Worm (Caenorhabditis elegans) whole organism, L2 larva: Measurements from ENCODE around the gene fipr-4.

Experiments used
- ama-1 ChIP-seq: fragments of 150-350 bp; optimal IDR thresholded peaks from 2 replicates; lab custom pipeline; 2018; ENCODE audit warnings: inconsistent platforms
- mab-5 ChIP-seq: fragments of 150-350 bp; optimal IDR thresholded peaks from 2 replicates; lab custom pipeline; 2014; ENCODE audit warnings: missing biosample characterization, missing genetic modification characterization
- nhr-6 ChIP-seq: fragments of 150-350 bp; optimal IDR thresholded peaks from 2 replicates; lab custom pipeline; 2014; ENCODE audit warnings: missing biosample characterization, missing genetic modification characterization
- nhr-77 ChIP-seq: fragments of 150-350 bp; optimal IDR thresholded peaks from 2 replicates; lab custom pipeline; 2014; ENCODE audit warnings: missing biosample characterization, missing genetic modification characterization
- unc-55 ChIP-seq: fragments of 150-350 bp; sonication (generic microtip); optimal IDR thresholded peaks from 3 replicates; lab custom pipeline; 2014; ENCODE audit warnings: missing biosample characterization, missing genetic modification reagents, missing genetic modification characterization

ce11 chrV:10216724-10217123, 11.5 kb downstream of the fipr-4 start, which contains the start of gene ZK856.14:
- TF ChIP-seq nhr-6 (tag; lab: Kevin White, UChicago) (no peak), nhr-77 (no peak), mab-5 (tag; lab: Kevin White, UChicago) (no peak), unc-55 (GFP tag; lab: Kevin White, UChicago) (no peak), ama-1 (lab: Kevin White, UChicago) (no peak)
